Fruit fly (Drosophila melanogaster): ENCODE measurements around the gene PH4alphaEFB.

PH4alphaEFB gene

DNA sequence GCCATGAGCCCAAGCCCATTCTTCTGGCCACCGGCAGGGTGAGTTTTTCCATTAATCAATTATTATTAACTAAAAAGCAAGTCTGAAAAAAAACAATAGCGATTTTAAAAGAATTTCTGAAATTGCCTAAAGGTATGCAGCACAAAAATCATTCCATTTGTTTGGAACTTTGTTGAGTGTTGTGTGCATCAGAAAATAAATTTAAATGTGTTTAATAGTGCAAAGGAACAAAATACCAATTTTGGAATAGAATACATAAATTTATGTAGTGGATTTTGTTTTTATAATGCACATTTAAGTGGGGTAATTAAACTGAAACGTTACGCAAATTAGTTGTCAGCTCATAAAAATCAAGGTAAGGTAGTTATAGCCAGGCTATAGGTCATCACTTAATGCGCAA is 1.6 kb upstream of the PH4alphaEFB start:
- TF ChIP-seq Myc (optimal IDR thresholded peaks at IDR 0.05) (no peak), psq (optimal IDR thresholded peaks at IDR 0.05) (no peak), insv (optimal IDR thresholded peaks at IDR 0.05) (no peak), ttk (optimal IDR thresholded peaks at IDR 0.05) (no peak), h (optimal IDR thresholded peaks at IDR 0.05) (no peak), Sin3A (optimal IDR thresholded peaks at IDR 0.05) (no peak)

- TF ChIP-seq insv (optimal IDR thresholded peaks at IDR 0.05), result no peak
- TF ChIP-seq h (optimal IDR thresholded peaks at IDR 0.05), result no peak
- no peak for TF ChIP-seq psq (optimal IDR thresholded peaks at IDR 0.05)
- no peak for TF ChIP-seq ttk (optimal IDR thresholded peaks at IDR 0.05)
- TF ChIP-seq Myc (optimal IDR thresholded peaks at IDR 0.05), result no peak
- no peak for TF ChIP-seq Sin3A (optimal IDR thresholded peaks at IDR 0.05)
Observed at dm6 chr3R:30466515-30466914, 665 bp downstream of the PH4alphaEFB start.

dm6 chr3R:30467062-30467461 is 1.2 kb downstream of the PH4alphaEFB start:
- no peak for TF ChIP-seq h (optimal IDR thresholded peaks at IDR 0.05)
- no peak for TF ChIP-seq Sin3A (optimal IDR thresholded peaks at IDR 0.05)
- no peak for TF ChIP-seq insv (optimal IDR thresholded peaks at IDR 0.05)
- no peak for TF ChIP-seq ttk (optimal IDR thresholded peaks at IDR 0.05)
- no peak for TF ChIP-seq Myc (optimal IDR thresholded peaks at IDR 0.05)
- no peak for TF ChIP-seq psq (optimal IDR thresholded peaks at IDR 0.05)

DNA sequence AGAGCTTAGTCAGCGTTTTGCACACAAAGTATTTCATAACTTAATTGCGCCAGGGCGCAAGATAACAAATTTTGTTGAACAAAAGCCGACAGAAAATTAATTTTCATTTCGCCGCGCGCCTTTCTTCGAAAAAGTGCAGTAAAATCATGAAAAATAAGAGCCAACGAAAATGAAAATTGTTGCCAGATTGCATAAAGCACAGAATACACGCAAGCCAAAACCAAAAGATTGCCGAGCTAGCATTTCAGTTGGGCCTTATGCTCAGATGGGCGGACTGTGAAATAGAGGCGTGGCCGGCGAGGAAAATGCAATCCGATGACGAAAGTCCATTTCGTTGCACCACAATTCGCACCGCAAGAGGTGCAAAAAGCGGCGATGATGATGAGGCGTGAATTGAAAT is 4.8 kb downstream of the PH4alphaEFB start:
- TF ChIP-seq Sin3A (optimal IDR thresholded peaks at IDR 0.05) (no peak), insv (optimal IDR thresholded peaks at IDR 0.05) (no peak), Myc (optimal IDR thresholded peaks at IDR 0.05) (no peak), h (optimal IDR thresholded peaks at IDR 0.05) (no peak), ttk (optimal IDR thresholded peaks at IDR 0.05) (no peak), psq (optimal IDR thresholded peaks at IDR 0.05) (no peak)

dm6 chr3R:30472331-30472730 is 6.5 kb downstream of the PH4alphaEFB start:
- TF ChIP-seq Myc (optimal IDR thresholded peaks at IDR 0.05) (no peak), Sin3A (optimal IDR thresholded peaks at IDR 0.05) (no peak), psq (optimal IDR thresholded peaks at IDR 0.05) (no peak), insv (optimal IDR thresholded peaks at IDR 0.05) (no peak), h (optimal IDR thresholded peaks at IDR 0.05) (no peak), ttk (optimal IDR thresholded peaks at IDR 0.05) (no peak)

DNA sequence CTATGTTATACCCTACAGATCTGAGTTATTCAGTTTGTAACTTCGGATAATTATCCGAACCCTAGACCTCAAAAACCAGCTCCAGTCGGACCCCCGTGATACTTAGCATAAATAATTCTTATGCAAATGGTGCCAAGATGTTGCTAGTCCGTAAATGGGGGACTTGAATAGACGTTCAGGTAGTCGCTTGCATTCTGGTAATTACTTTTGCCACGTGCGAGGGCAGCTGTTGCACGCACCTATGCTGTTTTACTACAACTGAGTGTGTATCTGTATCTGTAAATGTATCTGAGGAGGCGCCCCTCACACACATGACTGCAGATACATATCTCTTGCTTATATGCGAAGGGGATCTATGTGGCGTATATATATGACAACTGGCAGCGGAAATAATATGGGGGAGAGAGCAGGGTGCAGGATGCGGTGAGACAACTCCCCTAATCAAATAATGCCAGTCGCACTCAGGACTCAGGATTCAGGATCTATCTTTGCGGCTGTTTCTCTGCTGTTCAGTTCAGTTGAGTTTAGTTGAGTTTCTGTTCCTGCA is 8.9 kb downstream of the PH4alphaEFB start:
- no peak for TF ChIP-seq insv (optimal IDR thresholded peaks at IDR 0.05)
- TF ChIP-seq ttk (optimal IDR thresholded peaks at IDR 0.05), result no peak
- no peak for TF ChIP-seq Myc (optimal IDR thresholded peaks at IDR 0.05)
- no peak for TF ChIP-seq Sin3A (optimal IDR thresholded peaks at IDR 0.05)
- no peak for TF ChIP-seq psq (optimal IDR thresholded peaks at IDR 0.05)

DNA sequence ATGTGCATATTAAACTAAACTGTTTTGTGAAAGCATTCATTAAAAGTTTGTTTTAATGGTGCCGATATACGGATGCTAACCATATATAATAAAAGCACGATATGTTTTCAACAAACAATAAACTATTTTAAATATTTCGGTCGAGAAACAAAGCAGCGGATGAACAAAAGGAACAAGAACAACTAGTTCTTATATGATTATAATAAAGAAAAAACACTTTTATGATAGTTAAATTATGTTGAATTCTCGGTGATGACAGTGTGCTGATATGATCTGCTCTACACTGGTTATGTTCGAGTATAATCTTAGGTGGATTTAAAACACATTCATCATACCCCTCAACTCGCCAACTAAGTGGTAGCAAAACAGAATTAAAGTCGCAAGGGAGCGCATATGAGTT is 10.1 kb downstream of the PH4alphaEFB start:
- TF ChIP-seq h (optimal IDR thresholded peaks at IDR 0.05), result no peak
- no peak for TF ChIP-seq psq (optimal IDR thresholded peaks at IDR 0.05)
- no peak for TF ChIP-seq ttk (optimal IDR thresholded peaks at IDR 0.05)
- no peak for TF ChIP-seq Myc (optimal IDR thresholded peaks at IDR 0.05)
- no peak for TF ChIP-seq insv (optimal IDR thresholded peaks at IDR 0.05)
- no peak for TF ChIP-seq Sin3A (optimal IDR thresholded peaks at IDR 0.05)

- TF ChIP-seq ttk (optimal IDR thresholded peaks at IDR 0.05) (no peak), Myc (optimal IDR thresholded peaks at IDR 0.05) (no peak), Sin3A (optimal IDR thresholded peaks at IDR 0.05) (no peak), h (optimal IDR thresholded peaks at IDR 0.05) (no peak), psq (optimal IDR thresholded peaks at IDR 0.05) (no peak), insv (optimal IDR thresholded peaks at IDR 0.05) (no peak)
Observed at dm6 chr3R:30476367-30476766, 10.5 kb downstream of the PH4alphaEFB start, which contains the start of gene spdo. Gene spdo (plus strand): TSS chr3R:30476684.

DNA sequence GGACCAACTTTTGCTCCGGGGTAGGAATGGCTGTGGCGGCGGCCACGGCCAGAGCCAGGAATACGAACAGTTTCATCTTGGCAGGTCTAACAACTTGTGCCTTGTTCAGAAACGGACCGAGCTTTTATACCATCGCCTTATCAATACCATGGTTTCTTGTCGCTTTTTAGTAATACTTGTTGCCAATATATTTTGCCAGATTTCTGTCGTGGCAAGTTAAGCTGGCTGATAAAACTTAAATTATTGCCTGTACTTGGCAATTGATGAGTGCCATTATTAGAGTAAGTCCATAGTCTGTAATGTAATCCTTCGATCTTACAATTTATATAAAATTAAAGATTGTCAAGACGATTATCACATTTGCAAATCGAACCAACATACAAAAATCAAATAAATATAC is 22.0 kb downstream of the PH4alphaEFB start, which contains the start of gene Jon99Fii:
Gene Jon99Fii (minus strand): TSS at position 101 of the 400 bp plus-strand sequence.
- TF ChIP-seq psq (optimal IDR thresholded peaks at IDR 0.05) (no peak), Myc (optimal IDR thresholded peaks at IDR 0.05) (no peak)

- no peak for TF ChIP-seq Sin3A (optimal IDR thresholded peaks at IDR 0.05)
- TF ChIP-seq h (optimal IDR thresholded peaks at IDR 0.05), result no peak
- no peak for TF ChIP-seq insv (optimal IDR thresholded peaks at IDR 0.05)
- no peak for TF ChIP-seq Myc (optimal IDR thresholded peaks at IDR 0.05)
- TF ChIP-seq ttk (optimal IDR thresholded peaks at IDR 0.05), result no peak
- TF ChIP-seq psq (optimal IDR thresholded peaks at IDR 0.05), result no peak
Observed at dm6 chr3R:30488663-30489062, 22.8 kb downstream of the PH4alphaEFB start, which contains the start of gene Jon99Fi. Gene Jon99Fi (plus strand): TSS chr3R:30488963.

- TF ChIP-seq Myc (optimal IDR thresholded peaks at IDR 0.05), result no peak
- no peak for TF ChIP-seq insv (optimal IDR thresholded peaks at IDR 0.05)
- TF ChIP-seq ttk (optimal IDR thresholded peaks at IDR 0.05), result no peak
- TF ChIP-seq h (optimal IDR thresholded peaks at IDR 0.05), result no peak
- no peak for TF ChIP-seq Sin3A (optimal IDR thresholded peaks at IDR 0.05)
- no peak for TF ChIP-seq psq (optimal IDR thresholded peaks at IDR 0.05)
Observed at dm6 chr3R:30489797-30490196, 23.9 kb downstream of the PH4alphaEFB start, which contains the start of gene PH4alphaSG2. Gene PH4alphaSG2 (plus strand): TSS chr3R:30490074.

DNA sequence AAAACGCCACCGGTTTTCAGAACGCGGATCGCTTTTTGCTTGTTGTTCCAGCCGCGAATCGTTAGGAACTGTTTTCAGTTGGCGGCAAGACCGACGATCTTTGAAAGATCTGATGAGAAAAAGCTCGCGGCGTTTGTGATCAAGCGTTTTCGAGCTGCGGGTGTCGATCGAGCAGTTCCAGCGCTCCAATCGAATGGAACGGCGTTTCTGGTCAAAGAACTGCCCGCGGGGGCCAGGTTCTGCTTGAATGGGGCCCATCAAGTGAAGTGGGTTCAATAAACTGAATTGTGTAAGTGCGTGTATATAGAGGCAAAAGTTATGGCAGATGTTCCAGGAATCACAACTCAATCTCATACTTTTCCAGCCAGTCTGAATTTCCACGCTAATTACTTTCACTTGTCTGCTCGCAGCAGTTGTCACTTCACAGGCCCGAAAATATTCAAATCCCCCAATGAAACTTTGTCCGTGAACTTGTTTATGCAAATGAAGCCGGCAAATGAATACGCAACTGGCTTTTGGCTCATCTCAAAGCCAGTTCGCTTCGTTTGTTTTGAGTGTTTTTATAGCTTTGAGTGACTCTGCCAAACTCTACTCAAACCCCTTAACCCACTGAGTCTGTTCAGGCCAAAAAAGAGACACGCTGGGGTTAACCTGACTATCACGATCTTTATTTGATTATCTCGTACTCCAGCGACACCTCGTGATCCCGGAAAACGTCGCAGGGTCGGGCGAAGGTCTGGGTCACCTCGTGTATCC is 30.4 kb downstream of the PH4alphaEFB start, which contains the start of gene PH4alphaMP:
Gene PH4alphaMP (minus strand): TSS at position 51 of the 756 bp plus-strand sequence.
- TF ChIP-seq h (optimal IDR thresholded peaks at IDR 0.05), result no peak
- no peak for TF ChIP-seq ttk (optimal IDR thresholded peaks at IDR 0.05)
- TF ChIP-seq Sin3A (optimal IDR thresholded peaks at IDR 0.05), result no peak
- no peak for TF ChIP-seq psq (optimal IDR thresholded peaks at IDR 0.05)
- no peak for TF ChIP-seq insv (optimal IDR thresholded peaks at IDR 0.05)
- no peak for TF ChIP-seq Myc (optimal IDR thresholded peaks at IDR 0.05)

All from Kc167 (cell line).